Fruit fly (Drosophila melanogaster): ENCODE data around the gene Tsp3A.

The Tsp3A gene

dm6 chrX:2646022-2646761 lies 26.7 kb upstream of the Tsp3A start (continued):
- TF ChIP-seq CG10147 (GFP tag; optimal IDR thresholded peaks at IDR 0.05) = peak; percentile 91
- no peak for TF ChIP-seq CG2129 (GFP tag; IDR thresholded peaks at IDR 0.05; ENCODE audit: partially characterized antibody)
- TF ChIP-seq grau (tag; optimal IDR thresholded peaks at IDR 0.05) = peak; percentile 97
- peak; percentile 97 for TF ChIP-seq dysf (GFP tag; IDR thresholded peaks at IDR 0.05)
- peak; percentile 97 for TF ChIP-seq oc (tag; optimal IDR thresholded peaks at IDR 0.05)
- peak; percentile 74 for TF ChIP-seq CG7928 (GFP tag; optimal IDR thresholded peaks at IDR 0.05)
- TF ChIP-seq Nf-YA (GFP tag; IDR thresholded peaks at IDR 0.05) = peak; percentile 85
- peak; percentile 97 for TF ChIP-seq jumu (GFP tag; optimal IDR thresholded peaks at IDR 0.05)
- peak; percentile 97 for TF ChIP-seq CG9609 (GFP tag; optimal IDR thresholded peaks at IDR 0.05)
- TF ChIP-seq dimm (GFP tag; IDR thresholded peaks at IDR 0.05) = peak; percentile 93
- TF ChIP-seq salm (tag; optimal IDR thresholded peaks at IDR 0.05) = peak; percentile 96
- peak; percentile 85 for TF ChIP-seq CG11560 (tag; IDR thresholded peaks at IDR 0.05)
- peak; percentile 96 for TF ChIP-seq Dek (tag; optimal IDR thresholded peaks at IDR 0.05)
- TF ChIP-seq yki (optimal IDR thresholded peaks at IDR 0.05) = no peak
- TF ChIP-seq CG33213 (GFP tag; optimal IDR thresholded peaks at IDR 0.05) = peak; percentile 90
- TF ChIP-seq CG18764 (GFP tag; optimal IDR thresholded peaks at IDR 0.05) = peak; percentile 91
- peak; percentile 90 for TF ChIP-seq Myb (GFP tag; optimal IDR thresholded peaks at IDR 0.05)
- peak; percentile 95 for TF ChIP-seq btn (GFP tag; optimal IDR thresholded peaks at IDR 0.05)
- TF ChIP-seq pros (GFP tag; optimal IDR thresholded peaks at IDR 0.05) = peak; percentile 65
- TF ChIP-seq CG6813 (GFP tag; optimal IDR thresholded peaks at IDR 0.05) = peak; percentile 96
- peak; percentile 90 for TF ChIP-seq Bdp1 (GFP tag; optimal IDR thresholded peaks at IDR 0.05)
- peak; percentile 95 for TF ChIP-seq Mad (GFP tag; optimal IDR thresholded peaks at IDR 0.05)
- TF ChIP-seq caup (GFP tag; optimal IDR thresholded peaks at IDR 0.05; ENCODE audit: severe bottlenecking) = peak; percentile 96
- TF ChIP-seq tin (GFP tag; optimal IDR thresholded peaks at IDR 0.05) = peak; percentile 94
- peak; percentile 97 for TF ChIP-seq CG12744 (GFP tag; optimal IDR thresholded peaks at IDR 0.05)
- peak; percentile 92 for TF ChIP-seq CG7372 (GFP tag; IDR thresholded peaks at IDR 0.05)
- peak; percentile 98 for TF ChIP-seq CG1603 (tag; optimal IDR thresholded peaks at IDR 0.05)
- TF ChIP-seq B-H2 (GFP tag; optimal IDR thresholded peaks at IDR 0.05) = peak; percentile 90
- peak; percentile 95 for TF ChIP-seq CG9727 (GFP tag; optimal IDR thresholded peaks at IDR 0.05)
- peak in 1 of 3 experiments; percentile 95 for TF ChIP-seq lola (GFP tag; optimal IDR thresholded peaks at IDR 0.05)
- TF ChIP-seq HHEX (GFP tag; optimal IDR thresholded peaks at IDR 0.05) = peak; percentile 98
- peak; percentile 95 for TF ChIP-seq fd96Cb (tag; optimal IDR thresholded peaks at IDR 0.05)
- peak; percentile 92 for TF ChIP-seq CG6254 (GFP tag; optimal IDR thresholded peaks at IDR 0.05)
- TF ChIP-seq CG5953 (GFP tag; IDR thresholded peaks at IDR 0.05) = peak; percentile 94
- peak; percentile 96 for TF ChIP-seq CG11723 (GFP tag; optimal IDR thresholded peaks at IDR 0.05)
- TF ChIP-seq CG2199 (GFP tag; IDR thresholded peaks at IDR 0.05) = peak; percentile 94; the same call in 2 of the 3 replicates
- peak; percentile 92 for TF ChIP-seq ttk (GFP tag; IDR thresholded peaks at IDR 0.05)
- TF ChIP-seq CG8089 (GFP tag; optimal IDR thresholded peaks at IDR 0.05) = peak; percentile 96
- peak; percentile 94 for TF ChIP-seq sug (tag; optimal IDR thresholded peaks at IDR 0.05)
- peak; percentile 97 for TF ChIP-seq gro (GFP tag; optimal IDR thresholded peaks at IDR 0.05)
- peak; percentile 96 for TF ChIP-seq CG11504 (tag; optimal IDR thresholded peaks at IDR 0.05)
- TF ChIP-seq CG3847 (GFP tag; IDR thresholded peaks at IDR 0.05) = peak; percentile 96
- TF ChIP-seq bsh (GFP tag; optimal IDR thresholded peaks at IDR 0.05) = peak; percentile 97 to 98
- TF ChIP-seq ham (GFP tag; IDR thresholded peaks at IDR 0.05) = peak; percentile 86
- TF ChIP-seq lab (GFP tag; optimal IDR thresholded peaks at IDR 0.05) = peak; percentile 99
- peak; percentile 98 for TF ChIP-seq unpg (GFP tag; optimal IDR thresholded peaks at IDR 0.05)
- peak; percentile 95 for TF ChIP-seq NC2α (GFP tag; optimal IDR thresholded peaks at IDR 0.05)
- TF ChIP-seq MTF-1 (GFP tag; optimal IDR thresholded peaks at IDR 0.05; ENCODE audit: borderline replicate concordance) = peak; percentile 88
- TF ChIP-seq CG14667 (GFP tag; IDR thresholded peaks at IDR 0.05) = peak; percentile 89
